Worm (Caenorhabditis elegans) whole organism, L1 larva: ENCODE measurements around the gene ZK1010.2.

Experiments used
- C16A3.4 ChIP-seq: fragments of 150-350 bp; optimal IDR thresholded peaks from 2 replicates; lab custom pipeline; 2014; ENCODE audit warnings: missing biosample characterization, missing genetic modification characterization
- F16B12.6 ChIP-seq: fragments of 150-350 bp; optimal IDR thresholded peaks from 2 replicates; lab custom pipeline; 2014; ENCODE audit warnings: missing biosample characterization, missing genetic modification characterization
- aha-1 ChIP-seq: fragments of 150-350 bp; optimal IDR thresholded peaks from 2 replicates; lab custom pipeline; 2014; ENCODE audit warnings: missing biosample characterization, missing genetic modification characterization
- blmp-1 ChIP-seq: fragments of 150-350 bp; optimal IDR thresholded peaks from 2 replicates; lab custom pipeline; 2014; ENCODE audit warnings: missing biosample characterization, missing genetic modification characterization
- ceh-63 ChIP-seq: fragments of 200-800 bp; sonication (Bioruptor generic); optimal IDR thresholded peaks from 2 replicates; lab custom pipeline; 2018; ENCODE audit warnings: mild to moderate bottlenecking, missing genetic modification characterization, missing compliant biosample characterization
- ceh-8 ChIP-seq: fragments of 200-800 bp; sonication (Bioruptor generic); optimal IDR thresholded peaks from 2 replicates; lab custom pipeline; 2018; ENCODE audit warnings: mild to moderate bottlenecking, missing genetic modification characterization, moderate library complexity, missing compliant biosample characterization
- ces-1 ChIP-seq: fragments of 150-350 bp; optimal IDR thresholded peaks from 2 replicates; lab custom pipeline; 2014; ENCODE audit warnings: missing biosample characterization, missing genetic modification reagents, missing genetic modification characterization
- dpl-1 ChIP-seq, 3 experiments: fragments of 150-350 bp in 2 of 3; sonication (generic microtip) in 1 of 3; optimal IDR thresholded peaks; 2 replicates each; lab custom pipeline; 2014 to 2017; ENCODE audit warnings: missing biosample characterization in 3 of 3, missing genetic modification characterization in 3 of 3, missing genetic modification reagents in 3 of 3
- dsc-1 ChIP-seq: sonication (generic microtip); optimal IDR thresholded peaks from 2 replicates; lab custom pipeline; 2016; ENCODE audit warnings: mild to moderate bottlenecking, missing genetic modification characterization, missing compliant biosample characterization
- efl-1 ChIP-seq, 4 experiments: fragments of 150-350 bp; optimal IDR thresholded peaks in 3 of 4; peaks in 1 of 4; 1 replicate in 1 of 4; 2 replicates in 3 of 4; lab custom pipeline; 2014; ENCODE audit warnings: missing biosample characterization in 2 of 4, missing genetic modification characterization in 2 of 4, missing genetic modification reagents in 2 of 4
- efl-3 ChIP-seq: fragments of 200-800 bp; sonication (Bioruptor generic); optimal IDR thresholded peaks from 2 replicates; lab custom pipeline; 2018; ENCODE audit warnings: mild to moderate bottlenecking, missing genetic modification characterization, missing compliant biosample characterization
- egl-13 ChIP-seq: sonication (generic microtip); optimal IDR thresholded peaks from 2 replicates; lab custom pipeline; 2016; ENCODE audit warnings: missing genotype, missing genetic modification reagents, missing genetic modification characterization, missing compliant biosample characterization
- egl-27 ChIP-seq, 2 experiments: fragments of 150-350 bp in 1 of 2; sonication (generic microtip); optimal IDR thresholded peaks; 3 replicates each; lab custom pipeline; 2017 to 2018; ENCODE audit warnings: missing biosample characterization in 2 of 2, missing genetic modification characterization in 2 of 2, missing genetic modification reagents in 2 of 2
- elt-3 ChIP-seq, 6 experiments: fragments of 150-350 bp in 1 of 6; sonication (generic microtip); optimal IDR thresholded peaks; 2 replicates each; lab custom pipeline; 2017 to 2018; ENCODE audit warnings: missing biosample characterization in 6 of 6, missing genetic modification characterization in 6 of 6, inconsistent platforms in 1 of 6
- fkh-10 ChIP-seq: sonication (generic microtip); optimal IDR thresholded peaks from 2 replicates; lab custom pipeline; 2017; ENCODE audit warnings: missing biosample characterization, missing genetic modification reagents, missing genetic modification characterization
- fkh-8 ChIP-seq: sonication (generic microtip); optimal IDR thresholded peaks from 2 replicates; lab custom pipeline; 2016; ENCODE audit warnings: mild to moderate bottlenecking, missing genetic modification characterization, missing compliant biosample characterization
- irx-1 ChIP-seq: sonication (generic microtip); optimal IDR thresholded peaks from 2 replicates; lab custom pipeline; 2016; ENCODE audit warnings: missing genetic modification characterization, missing compliant biosample characterization
- isw-1 ChIP-seq: fragments of 200-800 bp; sonication (Bioruptor generic); IDR thresholded peaks from 2 replicates; pipeline ENCODE4 v1.3.6; 2022; ENCODE audit warnings: missing genetic modification characterization, missing compliant biosample characterization
- lin-14 ChIP-seq: fragments of 200-800 bp; sonication (Bioruptor generic); optimal IDR thresholded peaks from 2 replicates; lab custom pipeline; 2018; ENCODE audit warnings: mild to moderate bottlenecking, missing genetic modification characterization, moderate library complexity, missing compliant biosample characterization
- lin-35 ChIP-seq, 2 experiments: fragments of 150-350 bp; optimal IDR thresholded peaks; 2 replicates each; lab custom pipeline; 2014; ENCODE audit warnings: missing biosample characterization in 2 of 2, missing genetic modification characterization in 2 of 2, missing genetic modification reagents in 2 of 2
- lsy-2 ChIP-seq, 2 experiments: fragments of 150-350 bp; optimal IDR thresholded peaks; 2 replicates each; lab custom pipeline; 2014; ENCODE audit warnings: missing biosample characterization in 2 of 2, missing genetic modification characterization in 2 of 2
- mef-2 ChIP-seq: fragments of 150-350 bp; optimal IDR thresholded peaks from 2 replicates; lab custom pipeline; 2014; ENCODE audit warnings: missing biosample characterization, missing genetic modification characterization
- mep-1 ChIP-seq: fragments of 150-350 bp; optimal IDR thresholded peaks from 2 replicates; lab custom pipeline; 2014; ENCODE audit warnings: missing biosample characterization, missing genetic modification characterization
- nhr-19 ChIP-seq: fragments of 200-800 bp; sonication (Bioruptor generic); conservative IDR thresholded peaks from 2 replicates; pipeline ENCODE4 v1.3.6; 2022; ENCODE audit warnings: missing genetic modification characterization, missing compliant biosample characterization
- nhr-20 ChIP-seq: sonication (generic microtip); optimal IDR thresholded peaks from 2 replicates; lab custom pipeline; 2016; ENCODE audit warnings: mild to moderate bottlenecking, missing genetic modification characterization, missing compliant biosample characterization
- nhr-237 ChIP-seq: fragments of 150-350 bp; optimal IDR thresholded peaks from 2 replicates; lab custom pipeline; 2014; ENCODE audit warnings: missing biosample characterization, missing genetic modification characterization
- nhr-28 ChIP-seq: fragments of 150-350 bp; optimal IDR thresholded peaks from 2 replicates; lab custom pipeline; 2014; ENCODE audit warnings: missing biosample characterization, missing genetic modification characterization
- nhr-47 ChIP-seq: sonication (generic microtip); optimal IDR thresholded peaks from 2 replicates; lab custom pipeline; 2016; ENCODE audit warnings: mild to moderate bottlenecking, missing genetic modification characterization, moderate library complexity, missing compliant biosample characterization
- nhr-71 ChIP-seq: sonication (generic microtip); optimal IDR thresholded peaks from 2 replicates; lab custom pipeline; 2016; ENCODE audit warnings: mild to moderate bottlenecking, missing genetic modification characterization, moderate library complexity, missing compliant biosample characterization
- nhr-85 ChIP-seq: sonication (generic microtip); peaks from one replicate; lab custom pipeline; 2016; ENCODE audit warnings: missing genetic modification characterization, inconsistent platforms, missing compliant biosample characterization
- pag-3 ChIP-seq: sonication (generic microtip); optimal IDR thresholded peaks from 2 replicates; lab custom pipeline; 2017; ENCODE audit warnings: missing genetic modification characterization, mild to moderate bottlenecking, missing compliant biosample characterization, antibody characterized with exemption, borderline replicate concordance; ENCODE audit not compliant: insufficient read depth
- rnt-1 ChIP-seq: sonication (generic microtip); optimal IDR thresholded peaks from 2 replicates; lab custom pipeline; 2016; ENCODE audit warnings: mild to moderate bottlenecking, missing genetic modification characterization, moderate library complexity, missing compliant biosample characterization
- skn-1 ChIP-seq: fragments of 150-350 bp; optimal IDR thresholded peaks from 2 replicates; lab custom pipeline; 2014; ENCODE audit warnings: missing biosample characterization, missing genetic modification characterization
- snu-23 ChIP-seq: sonication (generic microtip); optimal IDR thresholded peaks from 2 replicates; lab custom pipeline; 2016; ENCODE audit warnings: missing genetic modification characterization, missing compliant biosample characterization
- sox-4 ChIP-seq: sonication (generic microtip); optimal IDR thresholded peaks from 2 replicates; lab custom pipeline; 2016; ENCODE audit warnings: missing genetic modification characterization, missing compliant biosample characterization
- swsn-7 ChIP-seq: sonication (generic microtip); optimal IDR thresholded peaks from 2 replicates; lab custom pipeline; 2016; ENCODE audit warnings: missing genetic modification characterization, missing compliant biosample characterization
- tlp-1 ChIP-seq: fragments of 150-350 bp; optimal IDR thresholded peaks from 2 replicates; lab custom pipeline; 2014; ENCODE audit warnings: missing biosample characterization, missing genetic modification characterization
- unc-130 ChIP-seq: fragments of 150-350 bp; optimal IDR thresholded peaks from 2 replicates; lab custom pipeline; 2017; ENCODE audit warnings: missing biosample characterization, missing genetic modification characterization, inconsistent platforms
- xbp-1 ChIP-seq: sonication (generic microtip); optimal IDR thresholded peaks from 2 replicates; lab custom pipeline; 2016; ENCODE audit warnings: missing genetic modification characterization, missing compliant biosample characterization
- zag-1 ChIP-seq: fragments of 150-350 bp; optimal IDR thresholded peaks from 2 replicates; lab custom pipeline; 2014; ENCODE audit warnings: missing biosample characterization, missing genetic modification characterization
- ztf-11 ChIP-seq, 2 experiments: sonication (generic microtip); optimal IDR thresholded peaks; 2 replicates each; lab custom pipeline; 2016 to 2017; ENCODE audit warnings: missing genetic modification characterization in 2 of 2, missing biosample characterization in 1 of 2, missing compliant biosample characterization in 1 of 2

ZK1010.2 gene

ce11 chrIII:12972398-12972797 is 5.3 kb downstream of the ZK1010.2 start, which contains the start of gene bckd-1A:
Gene bckd-1A (minus strand): TSS chrIII:12972498.
- TF ChIP-seq F16B12.6 (tag; lab: Kevin White, UChicago) (no peak), tlp-1 (no peak), nhr-71 (tag; lab: Kevin White, UChicago) (no peak), ztf-11 (tag; optimal IDR thresholded peaks at IDR 0.05; lab: Kevin White, UChicago) (no peak), swsn-7 (tag; lab: Kevin White, UChicago) (no peak), efl-3 (GFP tag; lab: Kevin White, UChicago) (no peak), efl-1 (optimal IDR thresholded peaks at IDR 0.05; lab: Kevin White, UChicago) (no peak), efl-1 (GFP tag; optimal IDR thresholded peaks at IDR 0.05 in 1 of 2; lab: Kevin White, UChicago) (no peak), nhr-20 (tag; lab: Kevin White, UChicago) (no peak), nhr-28 (no peak), ceh-8 (no peak), snu-23 (GFP tag; lab: Kevin White, UChicago) (no peak)

- TF ChIP-seq ces-1 (GFP tag; lab: Kevin White, UChicago), result no peak
- peak; percentile 69 for TF ChIP-seq mep-1
- peak; percentile 48 for TF ChIP-seq snu-23 (GFP tag; lab: Kevin White, UChicago)
- peak; percentile 2 for TF ChIP-seq dsc-1 (tag; lab: Kevin White, UChicago)
- peak; percentile 51 to 59 for TF ChIP-seq efl-1 (optimal IDR thresholded peaks at IDR 0.05; lab: Kevin White, UChicago)
- peak; percentile 55 to 95 for TF ChIP-seq efl-1 (GFP tag; optimal IDR thresholded peaks at IDR 0.05 in 1 of 2; lab: Kevin White, UChicago)
- peak in 2 of 6 experiments; percentile 16 to 24 for TF ChIP-seq elt-3 (tag; optimal IDR thresholded peaks at IDR 0.05; lab: Kevin White, UChicago)
- TF ChIP-seq aha-1, result no peak
- peak; percentile 27 to 57 (median 54) for TF ChIP-seq dpl-1 (GFP tag; optimal IDR thresholded peaks at IDR 0.05; lab: Kevin White, UChicago)
- peak; percentile 56 for TF ChIP-seq rnt-1 (tag; lab: Kevin White, UChicago)
- TF ChIP-seq nhr-28, result no peak
- peak; percentile 15 for TF ChIP-seq unc-130 (tag; lab: Kevin White, UChicago)
- TF ChIP-seq lin-14 (GFP tag; lab: Kevin White, UChicago), result no peak
- TF ChIP-seq C16A3.4 (tag; lab: Kevin White, UChicago), result peak; percentile 32
- no peak for TF ChIP-seq fkh-10 (GFP tag; lab: Kevin White, UChicago)
- TF ChIP-seq blmp-1 (tag; lab: Kevin White, UChicago), result peak; percentile 61
- TF ChIP-seq nhr-47 (tag; lab: Kevin White, UChicago), result peak; percentile 39
- no peak for TF ChIP-seq pag-3 (tag; lab: Kevin White, UChicago)
- TF ChIP-seq mef-2 (tag; lab: Kevin White, UChicago), result no peak
- TF ChIP-seq ceh-63 (GFP tag; lab: Kevin White, UChicago), result no peak
- TF ChIP-seq nhr-71 (tag; lab: Kevin White, UChicago), result peak; percentile 49
- no peak for TF ChIP-seq nhr-237 (tag; lab: Kevin White, UChicago)
- TF ChIP-seq nhr-19 (GFP tag; lab: Robert Waterston, UW), result peak; percentile 9; the same call in 1 of the 2 replicates
- peak; percentile 13 for TF ChIP-seq nhr-20 (tag; lab: Kevin White, UChicago)
- TF ChIP-seq isw-1 (GFP tag; lab: Robert Waterston, UW), result no peak
- peak; percentile 34 for TF ChIP-seq xbp-1
- no peak for TF ChIP-seq egl-27 (tag; optimal IDR thresholded peaks at IDR 0.05; lab: Kevin White, UChicago)
- TF ChIP-seq swsn-7 (tag; lab: Kevin White, UChicago), result peak; percentile 9
- TF ChIP-seq irx-1 (tag; lab: Kevin White, UChicago), result peak; percentile 20
- TF ChIP-seq fkh-8, result no peak
- peak; percentile 69 for TF ChIP-seq nhr-85 (tag; lab: Kevin White, UChicago)
- TF ChIP-seq lsy-2 (tag; optimal IDR thresholded peaks at IDR 0.05; lab: Kevin White, UChicago), result peak; percentile 61 to 86
- TF ChIP-seq zag-1 (tag; lab: Kevin White, UChicago), result no peak
- peak; percentile 17 for TF ChIP-seq skn-1 (tag; lab: Kevin White, UChicago)
- TF ChIP-seq egl-13 (tag; lab: Kevin White, UChicago), result no peak
- no peak for TF ChIP-seq sox-4 (tag; lab: Kevin White, UChicago)
- peak; percentile 14 to 64 for TF ChIP-seq lin-35 (GFP tag; optimal IDR thresholded peaks at IDR 0.05; lab: Kevin White, UChicago)
- peak; percentile 87 for TF ChIP-seq F16B12.6 (tag; lab: Kevin White, UChicago)
Observed at ce11 chrIII:12971828-12972379, 5.8 kb downstream of the ZK1010.2 start.
